Fruit fly (Drosophila melanogaster) whole organism, embryonic: ENCODE data around the gene SsRbeta.

Source experiments
- CG11398 ChIP-seq: fragments of 200-800 bp; sonication (Bioruptor generic); optimal IDR thresholded peaks from 2 replicates; lab custom pipeline; 2016; ENCODE audit warnings: missing biosample characterization, missing genetic modification characterization
- CG11696 ChIP-seq: fragments of 200-800 bp; sonication (Bioruptor generic); IDR thresholded peaks from 2 replicates; pipeline ENCODE4 v1.3.6; 2022; ENCODE audit warnings: missing biosample characterization, missing genetic modification characterization
- CG1603 ChIP-seq: fragments of 200-800 bp; sonication (Bioruptor generic); optimal IDR thresholded peaks from 2 replicates; lab custom pipeline; 2019; ENCODE audit warnings: missing biosample characterization, mild to moderate bottlenecking, missing genetic modification characterization, moderate library complexity
- CG16863 ChIP-seq: fragments of 200-800 bp; sonication (Bioruptor generic); optimal IDR thresholded peaks from 3 replicates; lab custom pipeline; 2016; ENCODE audit warnings: missing biosample characterization, missing genetic modification characterization
- CG18599 ChIP-seq: fragments of 200-800 bp; sonication (Bioruptor generic); optimal IDR thresholded peaks from 3 replicates; lab custom pipeline; 2017; ENCODE audit warnings: missing biosample characterization, missing genetic modification characterization, mild to moderate bottlenecking, moderate library complexity, missing genetic modification reagents
- CG30403 ChIP-seq: fragments of 200-800 bp; sonication (Bioruptor generic); optimal IDR thresholded peaks from 3 replicates; lab custom pipeline; 2016; ENCODE audit warnings: missing biosample characterization, missing genetic modification characterization
- CG3065 ChIP-seq: fragments of 200-800 bp; sonication (Bioruptor generic); optimal IDR thresholded peaks from 2 replicates; lab custom pipeline; 2016; ENCODE audit warnings: missing biosample characterization, missing genetic modification characterization
- CG31365 ChIP-seq: fragments of 200-800 bp; sonication (Bioruptor generic); optimal IDR thresholded peaks from 2 replicates; lab custom pipeline; 2018; ENCODE audit warnings: missing biosample characterization, mild to moderate bottlenecking, missing genetic modification characterization
- CG31388 ChIP-seq: fragments of 200-800 bp; sonication (Bioruptor generic); optimal IDR thresholded peaks from 2 replicates; lab custom pipeline; 2016; ENCODE audit warnings: missing biosample characterization, missing genetic modification characterization
- CG34376 ChIP-seq: fragments of 200-800 bp; sonication (Bioruptor generic); optimal IDR thresholded peaks from 2 replicates; lab custom pipeline; 2018; ENCODE audit warnings: missing biosample characterization, mild to moderate bottlenecking, missing genetic modification characterization
- CG43689 ChIP-seq: fragments of 200-800 bp; sonication (Bioruptor generic); IDR thresholded peaks from 2 replicates; pipeline ENCODE4 v1.3.6; 2022; ENCODE audit warnings: missing biosample characterization, missing genetic modification characterization
- CG6683 ChIP-seq: fragments of 200-800 bp; sonication (Bioruptor generic); optimal IDR thresholded peaks from 2 replicates; lab custom pipeline; 2017; ENCODE audit warnings: missing biosample characterization, mild to moderate bottlenecking, missing genetic modification characterization, missing genetic modification reagents
- CG9932 ChIP-seq: fragments of 200-800 bp; sonication (Bioruptor generic); IDR thresholded peaks from 2 replicates; pipeline ENCODE4 v1.3.6; 2022; ENCODE audit warnings: missing biosample characterization, missing genetic modification characterization
- CkIIα-i1 ChIP-seq: fragments of 200-800 bp; sonication (Bioruptor generic); IDR thresholded peaks from 2 replicates; pipeline ENCODE4 v1.3.6; 2022; ENCODE audit warnings: missing biosample characterization, missing genetic modification characterization
- Dbx ChIP-seq: fragments of 200-800 bp; sonication (Bioruptor generic); IDR thresholded peaks from 3 replicates; pipeline ENCODE4 v1.3.6; 2022; ENCODE audit warnings: missing biosample characterization, missing genetic modification characterization
- Deaf1 ChIP-seq: fragments of 200-800 bp; optimal IDR thresholded peaks from 3 replicates; lab custom pipeline; 2019; ENCODE audit warnings: missing biosample characterization, mild to moderate bottlenecking, missing genetic modification characterization, moderate library complexity
- E2f2 ChIP-seq: fragments of 200-800 bp; sonication (Bioruptor generic); IDR thresholded peaks from 2 replicates; pipeline ENCODE4 v1.3.6; 2022; ENCODE audit warnings: missing biosample characterization, missing genetic modification characterization
- ERR ChIP-seq: fragments of 200-800 bp; sonication (Bioruptor generic); optimal IDR thresholded peaks from 2 replicates; lab custom pipeline; 2016; ENCODE audit warnings: missing biosample characterization, missing genetic modification characterization
- Elba2 ChIP-seq: fragments of 200-800 bp; sonication (Bioruptor generic); optimal IDR thresholded peaks from 3 replicates; lab custom pipeline; 2016; ENCODE audit warnings: missing biosample characterization, missing genetic modification characterization
- Ets97D ChIP-seq: fragments of 200-800 bp; sonication (Bioruptor generic); optimal IDR thresholded peaks from 3 replicates; lab custom pipeline; 2016; ENCODE audit warnings: missing biosample characterization, missing genetic modification characterization
- Fer2 ChIP-seq: fragments of 200-800 bp; sonication (Bioruptor generic); optimal IDR thresholded peaks from 2 replicates; lab custom pipeline; 2018; ENCODE audit warnings: missing biosample characterization, mild to moderate bottlenecking, missing genetic modification characterization, moderate library complexity
- HLH3B ChIP-seq: fragments of 200-800 bp; sonication (Bioruptor generic); IDR thresholded peaks from 2 replicates; pipeline ENCODE4 v1.3.6; 2022; ENCODE audit warnings: missing biosample characterization, missing genetic modification characterization
- Hand ChIP-seq: fragments of 200-800 bp; sonication (Bioruptor generic); optimal IDR thresholded peaks from 2 replicates; lab custom pipeline; 2017; ENCODE audit warnings: mild to moderate bottlenecking, missing biosample characterization, missing genetic modification reagents, missing genetic modification characterization
- MESR4 ChIP-seq: fragments of 200-800 bp; sonication (Bioruptor generic); optimal IDR thresholded peaks from 2 replicates; lab custom pipeline; 2018; ENCODE audit warnings: missing biosample characterization, mild to moderate bottlenecking, missing genetic modification characterization, moderate library complexity
- NC2β ChIP-seq: fragments of 200-800 bp; sonication (Bioruptor generic); optimal IDR thresholded peaks from 2 replicates; lab custom pipeline; 2016; ENCODE audit warnings: missing biosample characterization, missing genetic modification characterization
- Rfx ChIP-seq: fragments of 200-800 bp; sonication (Bioruptor generic); IDR thresholded peaks from 2 replicates; pipeline ENCODE4 v1.3.6; 2022; ENCODE audit warnings: missing biosample characterization, missing genetic modification characterization
- Sox100B ChIP-seq: fragments of 200-800 bp; sonication (Bioruptor generic); optimal IDR thresholded peaks from 3 replicates; lab custom pipeline; 2018; ENCODE audit warnings: missing biosample characterization, mild to moderate bottlenecking, missing genetic modification characterization
- Taf1 ChIP-seq: fragments of 200-800 bp; sonication (Bioruptor generic); IDR thresholded peaks from 2 replicates; pipeline ENCODE4 v1.3.6; 2022; ENCODE audit warnings: missing biosample characterization, missing genetic modification characterization
- ase ChIP-seq: fragments of 200-800 bp; sonication (Bioruptor generic); IDR thresholded peaks from 3 replicates; pipeline ENCODE4 v1.3.6; 2022; ENCODE audit warnings: missing biosample characterization, missing genetic modification characterization
- btn ChIP-seq: fragments of 200-800 bp; sonication (Bioruptor generic); optimal IDR thresholded peaks from 2 replicates; lab custom pipeline; 2016; ENCODE audit warnings: missing biosample characterization, missing genetic modification characterization
- chm ChIP-seq: fragments of 200-800 bp; sonication (Bioruptor generic); IDR thresholded peaks from 2 replicates; pipeline ENCODE4 v1.3.6; 2022; ENCODE audit warnings: missing biosample characterization, missing genetic modification characterization
- chn ChIP-seq: fragments of 200-800 bp; sonication (Bioruptor generic); optimal IDR thresholded peaks from 2 replicates; lab custom pipeline; 2016; ENCODE audit warnings: missing biosample characterization, missing genetic modification characterization
- ci ChIP-seq: fragments of 200-800 bp; sonication (Bioruptor generic); IDR thresholded peaks from 3 replicates; pipeline ENCODE4 v1.3.6; 2022; ENCODE audit warnings: missing biosample characterization, missing genetic modification characterization
- da ChIP-seq: fragments of 200-800 bp; sonication (Bioruptor generic); optimal IDR thresholded peaks from 2 replicates; lab custom pipeline; 2016; ENCODE audit warnings: missing biosample characterization, missing genetic modification characterization
- dimm ChIP-seq: fragments of 200-800 bp; sonication (Bioruptor generic); IDR thresholded peaks from 2 replicates; pipeline ENCODE4 v1.3.6; 2022; ENCODE audit warnings: missing biosample characterization, missing genetic modification characterization
- emc ChIP-seq: fragments of 200-800 bp; sonication (Bioruptor generic); optimal IDR thresholded peaks from 2 replicates; lab custom pipeline; 2016; ENCODE audit warnings: missing biosample characterization, missing genetic modification characterization
- fru ChIP-seq: fragments of >200 bp; optimal IDR thresholded peaks from 2 replicates; lab custom pipeline; 2017
- gt ChIP-seq: fragments of 200-800 bp; sonication (Bioruptor generic); IDR thresholded peaks from 2 replicates; pipeline ENCODE4 v1.3.6; 2022; ENCODE audit warnings: missing biosample characterization, missing genetic modification characterization
- maf-S ChIP-seq: fragments of 200-800 bp; sonication (Bioruptor generic); optimal IDR thresholded peaks from 2 replicates; lab custom pipeline; 2016; ENCODE audit warnings: missing biosample characterization, missing genetic modification characterization
- nerfin-1 ChIP-seq: fragments of 200-800 bp; sonication (Bioruptor generic); optimal IDR thresholded peaks from 3 replicates; lab custom pipeline; 2019; ENCODE audit warnings: missing biosample characterization, mild to moderate bottlenecking, missing genetic modification characterization, moderate library complexity
- org-1 ChIP-seq: fragments of 200-800 bp; sonication (Bioruptor generic); optimal IDR thresholded peaks from 2 replicates; lab custom pipeline; 2017; ENCODE audit warnings: missing biosample characterization, missing genetic modification characterization
- otp ChIP-seq: fragments of 200-800 bp; sonication (Bioruptor generic); IDR thresholded peaks from 3 replicates; pipeline ENCODE4, ENCODE4 v1.3.6; 2022; ENCODE audit warnings: missing biosample characterization, missing genetic modification characterization
- peb ChIP-seq: fragments of 200-800 bp; sonication (Bioruptor generic); IDR thresholded peaks from 2 replicates; pipeline ENCODE4 v1.3.6; 2022; ENCODE audit warnings: missing biosample characterization, missing genetic modification characterization
- pnt ChIP-seq: fragments of 200-800 bp; sonication (Bioruptor generic); optimal IDR thresholded peaks from 3 replicates; lab custom pipeline; 2016; ENCODE audit warnings: missing biosample characterization, missing genetic modification characterization
- ranshi ChIP-seq: fragments of 200-800 bp; sonication (Bioruptor generic); IDR thresholded peaks from 2 replicates; pipeline ENCODE4 v1.3.6; 2022; ENCODE audit warnings: missing biosample characterization, missing genetic modification characterization
- sd ChIP-seq: fragments of 200-800 bp; sonication (Bioruptor generic); optimal IDR thresholded peaks from 3 replicates; lab custom pipeline; 2018; ENCODE audit warnings: missing biosample characterization, mild to moderate bottlenecking, missing genetic modification characterization, moderate library complexity
- sqz ChIP-seq: fragments of 200-800 bp; sonication (Bioruptor generic); optimal IDR thresholded peaks from 3 replicates; lab custom pipeline; 2018; ENCODE audit warnings: missing biosample characterization, mild to moderate bottlenecking, missing genetic modification characterization
- sr ChIP-seq: fragments of 200-800 bp; sonication (Bioruptor generic); IDR thresholded peaks from 3 replicates; pipeline ENCODE4 v1.3.6; 2022; ENCODE audit warnings: missing biosample characterization, missing genetic modification characterization
- stc ChIP-seq: fragments of 200-800 bp; sonication (Bioruptor generic); IDR thresholded peaks from 2 replicates; pipeline ENCODE4 v1.3.6; 2022; ENCODE audit warnings: missing biosample characterization, missing genetic modification characterization
- toy ChIP-seq: fragments of 200-800 bp; sonication (Bioruptor generic); IDR thresholded peaks from 2 replicates; pipeline ENCODE4 v1.3.6; 2022; ENCODE audit warnings: missing biosample characterization, missing genetic modification characterization
- unc-4 ChIP-seq: fragments of 200-800 bp; sonication (Bioruptor generic); IDR thresholded peaks from 2 replicates; pipeline ENCODE4 v1.3.6; 2022; ENCODE audit warnings: missing biosample characterization, missing genetic modification characterization; ENCODE audit not compliant: partially characterized antibody
- vvl ChIP-seq: fragments of 200-800 bp; sonication (Bioruptor generic); IDR thresholded peaks from 2 replicates; pipeline ENCODE4 v1.3.6; 2022; ENCODE audit warnings: missing biosample characterization, missing genetic modification characterization
- zfh1 ChIP-seq: fragments of 200-800 bp; sonication (Bioruptor generic); IDR thresholded peaks from 3 replicates; pipeline ENCODE4 v1.3.6; 2022; ENCODE audit warnings: missing biosample characterization, missing genetic modification characterization

The SsRbeta gene

DNA sequence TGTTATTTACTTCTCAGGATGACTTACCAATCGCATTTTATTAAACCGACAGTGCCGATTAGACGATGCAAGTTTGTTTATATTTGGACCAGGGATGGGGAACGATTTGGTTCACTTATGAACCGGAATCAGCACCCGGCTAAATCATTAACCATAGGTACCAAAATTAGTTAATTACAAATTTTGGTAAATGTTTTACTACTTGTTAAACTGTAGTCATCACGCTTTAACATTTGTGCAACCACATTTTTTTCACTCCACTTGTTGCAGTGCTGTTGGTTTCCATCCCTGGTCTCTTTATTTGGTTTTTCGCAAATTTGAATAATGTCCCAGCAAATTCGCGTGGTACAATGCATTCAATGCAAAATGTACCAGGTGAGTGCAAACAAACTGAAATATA lies 23.9 kb upstream of the SsRbeta start, which contains the start of the genes IntS9 and CG43295 (continued):
- TF ChIP-seq HLH3B (GFP tag; lab: Robert Waterston, UW) (peak; percentile 86), CG31365 (tag; lab: Kevin White, UChicago) (peak; percentile 36), MESR4 (peak; percentile 24), zfh1 (GFP tag; lab: Robert Waterston, UW) (peak; percentile 90), CG6683 (GFP tag; lab: Kevin White, UChicago) (peak; percentile 19), nerfin-1 (no peak), CG30403 (peak; percentile 90), Ets97D (GFP tag; lab: Kevin White, UChicago) (peak; percentile 71), CG3065 (GFP tag; lab: Kevin White, UChicago) (peak; percentile 75), vvl (GFP tag; lab: Robert Waterston, UW) (peak; percentile 93), peb (GFP tag; lab: Robert Waterston, UW) (peak; percentile 72), org-1 (GFP tag; lab: Kevin White, UChicago) (peak; percentile 75), Hand (GFP tag; lab: Kevin White, UChicago) (no peak), E2f2 (peak; percentile 77), toy (GFP tag; lab: Robert Waterston, UW) (no peak), ERR (peak; percentile 71), NC2β (GFP tag; lab: Kevin White, UChicago) (peak; percentile 89), CG11398 (GFP tag; lab: Kevin White, UChicago) (peak; percentile 81), CG11696 (GFP tag; lab: Robert Waterston, UW) (peak; percentile 65), CG1603 (peak; percentile 92), Dbx (GFP tag; lab: Robert Waterston, UW) (peak; percentile 82), Taf1 (GFP tag; lab: Robert Waterston, UW) (peak; percentile 66), chm (GFP tag; lab: Robert Waterston, UW) (peak; percentile 91), CG43689 (peak; percentile 53), unc-4 (no peak), Deaf1 (no peak), stc (GFP tag; lab: Robert Waterston, UW) (peak; percentile 82), CkIIα-i1 (GFP tag; lab: Robert Waterston, UW) (0 out of 2 replicates have a peak, but pooled peaks have one; percentile 25), fru (no peak), sqz (GFP tag; lab: Kevin White, UChicago) (no peak), maf-S (GFP tag; lab: Kevin White, UChicago) (peak; percentile 83), dimm (0 out of 2 replicates have a peak, but pooled peaks have one; percentile 19), CG18599 (GFP tag; lab: Kevin White, UChicago) (peak; percentile 84), CG31388 (GFP tag; lab: Kevin White, UChicago) (peak; percentile 29), Fer2 (tag; lab: Kevin White, UChicago) (no peak), sr (GFP tag; lab: Robert Waterston, UW) (no peak; the same call in 2 of the 3 replicates), Rfx (GFP tag; lab: Robert Waterston, UW) (peak; percentile 76), Elba2 (GFP tag; lab: Kevin White, UChicago) (peak; percentile 69), otp (peak; percentile 84), ase (GFP tag; lab: Robert Waterston, UW) (peak; percentile 79), CG9932 (GFP tag; lab: Robert Waterston, UW) (peak; percentile 79), da (peak; percentile 48), pnt (GFP tag; lab: Kevin White, UChicago) (peak; percentile 83), gt (GFP tag; lab: Robert Waterston, UW) (peak; percentile 45), CG16863 (GFP tag; lab: Kevin White, UChicago) (peak; percentile 87), ci (GFP tag; lab: Robert Waterston, UW) (peak; percentile 93), chn (peak; percentile 90), CG34376 (GFP tag; lab: Kevin White, UChicago) (peak; percentile 35), ranshi (GFP tag; lab: Robert Waterston, UW) (peak; percentile 85), emc (GFP tag; lab: Kevin White, UChicago) (peak; percentile 53), btn (GFP tag; lab: Kevin White, UChicago) (peak; percentile 80), Sox100B (no peak), sd (tag; lab: Kevin White, UChicago) (no peak)
